Worm (Caenorhabditis elegans): ENCODE results near the gene C38C5.1.

- no peak for TF ChIP-seq klf-2 (GFP tag; conservative IDR thresholded peaks at IDR 0.05)
- TF ChIP-seq flt-1 (GFP tag; IDR thresholded peaks at IDR 0.05), result no peak
- no peak for TF ChIP-seq T22C8.4 (GFP tag; IDR thresholded peaks at IDR 0.05)
- no peak for TF ChIP-seq cog-1 (tag; optimal IDR thresholded peaks at IDR 0.05)
- no peak for TF ChIP-seq ref-1 (GFP tag; conservative IDR thresholded peaks at IDR 0.05)
Measured at ce11 chrX:5524260-5524659, 33.6 kb upstream of the C38C5.1 start.
